Worm (Caenorhabditis elegans): ENCODE data around the gene Y39G8B.2.

Y39G8B.2 gene

DNA sequence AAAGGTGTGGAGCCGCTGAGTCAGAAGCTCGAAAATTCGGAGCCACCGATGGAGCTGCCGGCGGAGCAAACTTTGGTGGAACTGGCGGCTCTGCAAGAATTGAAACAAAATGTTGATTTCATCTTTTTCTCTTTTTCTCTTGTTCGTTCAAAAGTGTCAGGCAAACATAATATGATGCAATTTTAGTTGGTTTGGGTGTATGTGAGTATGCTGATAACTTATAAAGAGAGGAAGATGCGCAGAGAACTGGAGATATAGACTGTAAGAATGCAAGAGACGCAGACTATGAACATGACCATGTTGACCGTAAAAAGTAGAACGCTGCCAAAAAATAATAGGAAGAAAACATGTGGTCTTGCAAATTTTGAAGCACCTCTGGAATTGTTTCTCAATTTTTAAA, 21.9 kb downstream of the Y39G8B.2 start (continued):
- no peak for TF ChIP-seq ceh-82 (tag; optimal IDR thresholded peaks at IDR 0.05)
- TF ChIP-seq lin-15B (tag; optimal IDR thresholded peaks at IDR 0.05): no peak

DNA sequence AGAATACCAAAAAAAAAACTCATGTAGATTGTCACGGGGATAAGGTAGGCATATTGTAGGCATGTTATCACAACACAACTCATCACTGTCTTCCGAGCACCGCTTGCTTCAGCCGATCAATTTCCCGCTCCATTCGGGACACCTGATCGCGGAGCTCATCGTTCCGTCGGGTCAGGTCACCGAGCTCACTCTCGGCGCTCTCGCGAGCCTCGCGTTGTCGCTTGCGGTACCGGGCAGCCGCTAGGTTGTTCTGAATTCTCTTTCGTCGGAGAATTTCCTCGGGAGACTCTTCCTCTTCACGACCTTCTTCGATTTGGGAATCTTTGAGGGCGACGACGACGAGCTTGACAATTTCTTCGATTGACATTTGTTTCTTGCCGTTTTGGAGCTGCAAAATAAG, 24.0 kb downstream of the Y39G8B.2 start:
- TF ChIP-seq nhr-237 (tag; optimal IDR thresholded peaks at IDR 0.05) (no peak), egl-43 (GFP tag; IDR thresholded peaks at IDR 0.05) (0 out of 2 replicates have a peak, but pooled peaks have one; percentile 56), set-16 (GFP tag; IDR thresholded peaks at IDR 0.05) (peak; percentile 94)

DNA sequence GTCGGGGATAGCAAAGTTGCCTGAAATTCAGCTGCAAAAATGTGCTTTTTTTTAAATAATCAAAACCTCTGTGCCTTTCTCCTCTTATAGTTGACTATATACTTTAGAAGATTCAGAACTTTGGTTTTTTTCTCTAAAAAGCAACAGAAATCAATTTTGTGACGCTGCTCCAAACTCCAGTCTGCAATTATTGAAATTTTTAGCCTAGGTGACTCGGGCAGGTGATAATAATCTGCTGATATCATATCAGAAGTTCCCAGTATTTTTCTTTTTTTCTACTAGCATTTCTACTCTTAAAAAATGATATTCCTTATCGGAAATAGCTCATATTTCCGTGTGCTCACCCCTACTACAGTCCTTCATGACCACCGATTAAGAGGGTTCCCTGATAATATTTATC, 26.7 kb downstream of the Y39G8B.2 start, which contains the start of gene sre-44:
Gene sre-44 (plus strand): TSS at position 301 of the 400 bp plus-strand sequence.
- TF ChIP-seq tag-97 (GFP tag; IDR thresholded peaks at IDR 0.05): no peak
- TF ChIP-seq egl-27 (tag; optimal IDR thresholded peaks at IDR 0.05): no peak
- TF ChIP-seq unc-130 (GFP tag; optimal IDR thresholded peaks at IDR 0.05): no peak
- TF ChIP-seq hif-1 (tag; optimal IDR thresholded peaks at IDR 0.05): no peak
- TF ChIP-seq F44E2.7 (GFP tag; IDR thresholded peaks at IDR 0.05): no peak
- TF ChIP-seq snpc-1.2 (GFP tag; IDR thresholded peaks at IDR 0.05): no peak
- no peak for TF ChIP-seq Y48G9A.11 (GFP tag; IDR thresholded peaks at IDR 0.05)
- no peak for TF ChIP-seq unc-62 (GFP tag; optimal IDR thresholded peaks at IDR 0.05 in 1 of 2)
- TF ChIP-seq unc-62 (tag; optimal IDR thresholded peaks at IDR 0.05): no peak
- TF ChIP-seq attf-4 (tag; optimal IDR thresholded peaks at IDR 0.05): no peak
- no peak for TF ChIP-seq gei-8 (GFP tag; optimal IDR thresholded peaks at IDR 0.05)
- no peak for TF ChIP-seq nhr-11 (tag; optimal IDR thresholded peaks at IDR 0.05)
- TF ChIP-seq mxl-2 (GFP tag; conservative IDR thresholded peaks at IDR 0.05): no peak

DNA sequence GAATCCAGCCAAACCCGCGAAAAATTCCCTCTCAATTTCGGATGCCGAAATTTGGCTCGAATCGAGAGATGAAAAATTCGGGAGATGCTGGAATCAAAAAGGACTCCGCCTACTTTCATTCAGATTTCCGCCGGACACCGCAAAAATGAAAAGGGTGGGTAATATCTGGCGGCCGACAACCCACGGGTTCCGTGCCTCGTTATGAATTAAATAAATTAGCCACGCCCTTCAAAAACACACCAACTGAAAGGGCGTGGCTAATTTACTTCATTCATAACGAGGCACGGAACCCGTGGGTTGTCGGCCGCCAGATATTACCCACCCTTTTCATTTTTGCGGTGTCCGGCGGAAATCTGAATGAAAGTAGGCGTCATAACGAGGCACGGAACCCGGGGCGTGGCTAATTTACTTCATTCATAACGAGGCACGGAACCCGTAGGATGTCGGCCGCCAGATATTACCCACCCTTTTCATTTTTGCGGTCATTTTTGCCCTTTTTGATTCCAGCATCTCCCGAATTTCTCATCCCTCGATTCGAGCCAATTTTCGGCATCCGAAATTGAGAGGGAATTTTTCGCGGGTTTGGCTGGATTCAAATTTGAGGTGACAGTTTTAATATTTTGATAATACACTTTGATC, 29.4 kb downstream of the Y39G8B.2 start:
- peak; percentile 37; the same call in 1 of the 2 replicates for TF ChIP-seq lin-38 (GFP tag; IDR thresholded peaks at IDR 0.05)

DNA sequence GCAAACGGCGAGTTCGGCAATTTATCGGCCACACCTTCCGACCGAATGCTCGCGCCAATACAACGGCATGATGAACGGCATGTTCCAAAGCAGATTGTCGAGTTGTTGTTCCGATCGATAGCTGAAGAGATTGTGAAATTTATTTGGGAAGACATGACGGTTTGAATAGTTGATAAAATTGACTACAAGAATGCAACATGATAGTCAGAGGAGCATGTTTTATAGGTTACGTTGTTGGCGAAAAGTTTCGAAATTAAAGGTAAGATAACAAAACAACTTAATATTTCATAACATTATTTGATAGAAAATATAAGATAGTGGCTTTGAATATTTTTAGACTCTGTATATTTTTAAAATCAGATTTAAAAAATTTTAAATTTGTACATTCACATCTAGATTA, 30.5 kb downstream of the Y39G8B.2 start:
- TF ChIP-seq dve-1 (tag; optimal IDR thresholded peaks at IDR 0.05; ENCODE audit: insufficient read depth): peak; percentile 24
- TF ChIP-seq daf-16 (GFP tag; optimal IDR thresholded peaks at IDR 0.05): no peak
- TF ChIP-seq daf-16 (tag; optimal IDR thresholded peaks at IDR 0.05): peak; percentile 38
- no peak for TF ChIP-seq set-16 (GFP tag; IDR thresholded peaks at IDR 0.05)
- TF ChIP-seq pqm-1 (tag; optimal IDR thresholded peaks at IDR 0.05): peak; percentile 59
- peak; percentile 55; the same call in 1 of the 2 replicates for TF ChIP-seq php-3 (GFP tag; IDR thresholded peaks at IDR 0.05)
- TF ChIP-seq nhr-28 (tag; optimal IDR thresholded peaks at IDR 0.05): peak; percentile 2
- TF ChIP-seq egl-43 (GFP tag; IDR thresholded peaks at IDR 0.05): no peak
- no peak for TF ChIP-seq saeg-2 (GFP tag; IDR thresholded peaks at IDR 0.05)

DNA sequence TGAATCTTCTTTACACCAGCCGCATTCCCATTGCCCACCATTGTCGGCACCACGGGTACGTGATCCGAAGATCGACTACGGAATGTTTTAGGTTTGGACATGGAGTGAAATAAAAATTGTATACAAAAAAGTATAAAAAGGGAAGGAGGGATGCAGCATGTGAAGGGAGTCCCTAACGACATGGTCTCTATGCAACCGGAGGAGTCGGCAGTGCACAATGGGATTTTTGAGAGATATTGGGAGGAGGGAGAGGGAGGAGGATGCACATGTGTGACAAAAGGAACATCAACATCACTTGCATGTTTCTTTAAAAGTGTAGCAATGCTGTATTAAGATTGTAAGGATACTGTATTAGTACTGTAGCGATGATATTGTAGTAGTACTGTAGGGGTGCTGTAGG, 36.5 kb downstream of the Y39G8B.2 start, which contains the start of gene W07G1.1:
Gene W07G1.1 (minus strand): TSS at position 101 of the 400 bp plus-strand sequence.
- no peak for TF ChIP-seq cey-2 (tag; optimal IDR thresholded peaks at IDR 0.05; ENCODE audit: borderline replicate concordance, insufficient read depth)
- peak in 1 of 2 experiments; percentile 15 for TF ChIP-seq unc-62 (GFP tag; optimal IDR thresholded peaks at IDR 0.05 in 1 of 2)
- TF ChIP-seq unc-62 (tag; optimal IDR thresholded peaks at IDR 0.05): no peak
- TF ChIP-seq fkh-10 (GFP tag; optimal IDR thresholded peaks at IDR 0.05): no peak
- TF ChIP-seq mdl-1 (tag; optimal IDR thresholded peaks at IDR 0.05): no peak
- TF ChIP-seq skn-1 (tag; optimal IDR thresholded peaks at IDR 0.05): no peak
- no peak for TF ChIP-seq zfp-2 (tag; optimal IDR thresholded peaks at IDR 0.05)
- no peak for TF ChIP-seq lim-7 (GFP tag; IDR thresholded peaks at IDR 0.05)
- TF ChIP-seq ceh-44 (GFP tag; IDR thresholded peaks at IDR 0.05): no peak
